Worm (Caenorhabditis elegans): Measurements from ENCODE around the gene aagr-2.

- TF ChIP-seq flt-1 (GFP tag; IDR thresholded peaks at IDR 0.05): no peak
- TF ChIP-seq ref-1 (GFP tag; conservative IDR thresholded peaks at IDR 0.05): no peak
- TF ChIP-seq klf-2 (GFP tag; conservative IDR thresholded peaks at IDR 0.05): no peak
- no peak for TF ChIP-seq ztf-29 (GFP tag; IDR thresholded peaks at IDR 0.05)
These were observed 28.2 kb upstream of the aagr-2 start, which contains the start of gene ndx-3 for ce11 chrII:4953289-4953688.

Measured in whole organism, midembryonic.